Fruit fly (Drosophila melanogaster): ENCODE measurements around the gene CG42763.

Gene CG42763

DNA sequence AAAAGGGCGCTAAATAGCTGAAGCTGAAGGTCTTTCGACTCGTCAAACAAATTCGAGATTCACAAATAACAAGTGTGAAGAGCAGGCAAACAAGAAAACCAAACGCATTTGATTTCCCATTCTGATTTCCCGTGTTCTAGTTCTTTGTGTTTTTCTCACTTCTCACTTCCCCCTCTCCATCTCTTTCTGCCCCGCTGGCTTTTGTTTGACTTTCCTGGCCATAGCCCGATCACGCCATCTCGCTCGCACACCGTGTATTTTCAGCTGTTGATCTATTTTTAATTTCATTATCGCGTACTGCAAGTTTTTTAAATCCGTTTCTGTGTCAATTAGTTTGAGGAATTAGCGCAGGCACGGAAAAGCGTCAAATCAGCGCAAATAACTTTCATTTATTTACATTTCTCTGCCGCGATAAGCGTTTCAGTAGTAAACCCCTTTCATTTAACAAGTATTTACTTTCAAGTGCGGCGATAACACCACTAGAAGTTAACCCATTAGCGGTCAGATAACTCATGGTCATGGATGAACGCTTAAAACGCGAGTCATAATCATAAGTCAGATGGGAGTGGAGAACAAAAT is 18.8 kb upstream of the CG42763 start:
- TF ChIP-seq CG7101 (tag; optimal IDR thresholded peaks at IDR 0.05) (peak; percentile 38), bab1 (GFP tag; optimal IDR thresholded peaks at IDR 0.05) (peak; percentile 33), cnc (optimal IDR thresholded peaks at IDR 0.05) (no peak), cic (GFP tag; optimal IDR thresholded peaks at IDR 0.05) (peak; percentile 88), Clk (GFP tag; optimal IDR thresholded peaks at IDR 0.05) (no peak), Mnt (GFP tag; optimal IDR thresholded peaks at IDR 0.05) (peak; percentile 40), tj (GFP tag; optimal IDR thresholded peaks at IDR 0.05) (peak; percentile 58), Hr96 (GFP tag; optimal IDR thresholded peaks at IDR 0.05) (peak; percentile 34), CG11617 (GFP tag; optimal IDR thresholded peaks at IDR 0.05) (peak; percentile 51), CG7045 (GFP tag; optimal IDR thresholded peaks at IDR 0.05) (peak; percentile 70), toe (GFP tag; optimal IDR thresholded peaks at IDR 0.05) (peak; percentile 43), CG14711 (tag; optimal IDR thresholded peaks at IDR 0.05) (no peak), Crg-1 (GFP tag; optimal IDR thresholded peaks at IDR 0.05) (peak; percentile 43), CG12768 (GFP tag; optimal IDR thresholded peaks at IDR 0.05) (peak; percentile 78), CG5204 (GFP tag; optimal IDR thresholded peaks at IDR 0.05) (peak; percentile 33), kay (GFP tag; ENCODE audit: borderline replicate concordance) (no peak), pad (GFP tag; optimal IDR thresholded peaks at IDR 0.05) (peak; percentile 25), CG33017 (tag; optimal IDR thresholded peaks at IDR 0.05) (peak; percentile 61)

DNA sequence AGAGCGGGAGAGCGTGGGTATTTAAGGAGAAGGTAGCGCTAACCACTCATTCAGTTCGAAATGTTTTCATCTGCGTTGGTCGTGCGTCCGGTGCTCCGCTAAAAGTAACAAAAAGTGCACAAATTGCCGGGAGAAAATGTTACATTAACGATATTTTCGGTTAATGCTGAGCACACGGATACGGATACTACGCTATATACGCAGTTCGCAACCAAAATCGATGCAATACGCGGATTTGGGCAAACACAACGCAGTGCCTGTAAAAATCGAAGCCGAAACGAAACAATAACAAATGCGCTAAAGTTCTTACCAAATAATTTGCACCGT is 18.1 kb upstream of the CG42763 start, which contains the start of gene Piezo:
Gene Piezo (plus strand): TSS at position 49 of the 327 bp plus-strand sequence.
- no peak for TF ChIP-seq pad (GFP tag; optimal IDR thresholded peaks at IDR 0.05)
- no peak for TF ChIP-seq CG7045 (GFP tag; optimal IDR thresholded peaks at IDR 0.05)
- TF ChIP-seq Clk (GFP tag; optimal IDR thresholded peaks at IDR 0.05): no peak
- TF ChIP-seq toe (GFP tag; optimal IDR thresholded peaks at IDR 0.05): no peak
- TF ChIP-seq cnc (optimal IDR thresholded peaks at IDR 0.05): no peak
- no peak for TF ChIP-seq Hr96 (GFP tag; optimal IDR thresholded peaks at IDR 0.05)
- no peak for TF ChIP-seq CG7101 (tag; optimal IDR thresholded peaks at IDR 0.05)
- TF ChIP-seq Crg-1 (GFP tag; optimal IDR thresholded peaks at IDR 0.05): no peak
- TF ChIP-seq cic (GFP tag; optimal IDR thresholded peaks at IDR 0.05): peak; percentile 5
- no peak for TF ChIP-seq CG14711 (tag; optimal IDR thresholded peaks at IDR 0.05)
- TF ChIP-seq CG33017 (tag; optimal IDR thresholded peaks at IDR 0.05): no peak
- peak; percentile 65 for TF ChIP-seq tj (GFP tag; optimal IDR thresholded peaks at IDR 0.05)
- TF ChIP-seq CG5204 (GFP tag; optimal IDR thresholded peaks at IDR 0.05): no peak
- TF ChIP-seq Mnt (GFP tag; optimal IDR thresholded peaks at IDR 0.05): peak; percentile 61
- TF ChIP-seq ovo (GFP tag; optimal IDR thresholded peaks at IDR 0.05): no peak

DNA sequence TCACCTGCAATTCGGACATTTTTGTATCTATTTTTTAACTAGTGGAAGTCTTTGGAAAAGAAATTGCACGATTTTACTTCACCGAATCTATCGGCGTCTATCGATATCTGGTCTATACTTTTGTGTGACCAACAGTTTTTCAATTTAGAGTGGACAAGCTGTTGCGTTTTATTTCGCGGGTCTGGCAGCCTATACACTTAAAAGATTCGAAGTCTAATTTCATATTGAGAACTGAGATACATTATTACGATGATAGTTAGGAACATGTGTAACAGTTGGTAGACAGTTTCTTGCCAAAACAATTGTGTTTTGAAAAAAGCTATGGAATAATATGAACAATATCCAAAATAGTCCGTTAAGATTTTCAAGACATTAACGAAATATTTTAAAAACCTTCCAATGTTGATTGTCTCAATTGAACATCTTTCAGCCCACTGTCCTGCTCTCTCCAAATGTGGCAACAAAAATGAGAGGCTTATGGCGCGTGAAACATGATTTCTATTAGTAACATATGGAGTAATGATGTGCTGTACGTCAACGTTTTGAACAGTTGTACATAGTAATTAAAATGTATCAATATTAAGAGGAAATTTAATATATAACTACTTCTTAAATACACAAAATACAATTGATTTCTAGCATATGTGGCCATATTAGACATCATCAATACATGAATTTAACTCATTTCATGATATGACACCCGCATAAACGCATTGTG is 17.6 kb upstream of the CG42763 start, which contains the start of gene Acbp1:
Gene Acbp1 (minus strand): TSS at position 146 of the 718 bp plus-strand sequence.
- TF ChIP-seq CG14711 (tag; optimal IDR thresholded peaks at IDR 0.05) (peak; percentile 92), CG33017 (tag; optimal IDR thresholded peaks at IDR 0.05) (peak; percentile 99), CG1620 (GFP tag; optimal IDR thresholded peaks at IDR 0.05) (peak; percentile 85), toe (GFP tag; optimal IDR thresholded peaks at IDR 0.05) (peak; percentile 97), pad (GFP tag; optimal IDR thresholded peaks at IDR 0.05) (peak; percentile 87), CG7045 (GFP tag; optimal IDR thresholded peaks at IDR 0.05) (peak; percentile 98), bab1 (GFP tag; optimal IDR thresholded peaks at IDR 0.05) (peak; percentile 99), Crg-1 (GFP tag; optimal IDR thresholded peaks at IDR 0.05) (peak; percentile 87), Mnt (GFP tag; optimal IDR thresholded peaks at IDR 0.05) (peak; percentile 92), CG12768 (GFP tag; optimal IDR thresholded peaks at IDR 0.05) (peak; percentile 98), cic (GFP tag; optimal IDR thresholded peaks at IDR 0.05) (peak; percentile 91), kay (GFP tag; ENCODE audit: borderline replicate concordance) (peak; percentile 92), ovo (GFP tag; optimal IDR thresholded peaks at IDR 0.05) (peak; percentile 88), Clk (GFP tag; optimal IDR thresholded peaks at IDR 0.05) (peak; percentile 95), tj (GFP tag; optimal IDR thresholded peaks at IDR 0.05) (peak; percentile 90), CG11617 (GFP tag; optimal IDR thresholded peaks at IDR 0.05) (peak; percentile 100), CG5204 (GFP tag; optimal IDR thresholded peaks at IDR 0.05) (peak; percentile 95), cnc (optimal IDR thresholded peaks at IDR 0.05) (no peak), Hr96 (GFP tag; optimal IDR thresholded peaks at IDR 0.05) (peak; percentile 95), CG7101 (tag; optimal IDR thresholded peaks at IDR 0.05) (peak; percentile 97)

DNA sequence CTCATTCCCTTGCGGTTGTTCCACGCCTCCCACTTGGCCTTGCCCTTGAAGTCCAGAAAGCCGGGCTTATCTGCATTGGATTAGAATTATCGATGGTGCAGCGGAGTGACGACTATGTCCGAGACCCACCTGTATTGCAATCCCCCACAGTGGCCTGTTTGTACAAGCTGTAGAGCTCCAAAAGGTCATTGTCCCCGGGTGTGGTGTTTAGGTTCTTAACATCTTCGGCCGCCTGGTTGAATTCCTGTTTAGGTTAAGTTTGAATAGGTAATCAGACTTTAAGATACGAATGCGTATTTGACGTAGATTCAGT is 17.0 kb upstream of the CG42763 start:
- TF ChIP-seq CG11617 (GFP tag; optimal IDR thresholded peaks at IDR 0.05): no peak
- TF ChIP-seq CG14711 (tag; optimal IDR thresholded peaks at IDR 0.05): no peak
- no peak for TF ChIP-seq bab1 (GFP tag; optimal IDR thresholded peaks at IDR 0.05)
- TF ChIP-seq CG1620 (GFP tag; optimal IDR thresholded peaks at IDR 0.05): no peak
- TF ChIP-seq Clk (GFP tag; optimal IDR thresholded peaks at IDR 0.05): no peak
- no peak for TF ChIP-seq tj (GFP tag; optimal IDR thresholded peaks at IDR 0.05)
- no peak for TF ChIP-seq CG33017 (tag; optimal IDR thresholded peaks at IDR 0.05)
- TF ChIP-seq toe (GFP tag; optimal IDR thresholded peaks at IDR 0.05): no peak
- no peak for TF ChIP-seq CG7101 (tag; optimal IDR thresholded peaks at IDR 0.05)
- no peak for TF ChIP-seq cnc (optimal IDR thresholded peaks at IDR 0.05)
- TF ChIP-seq cic (GFP tag; optimal IDR thresholded peaks at IDR 0.05): no peak

DNA sequence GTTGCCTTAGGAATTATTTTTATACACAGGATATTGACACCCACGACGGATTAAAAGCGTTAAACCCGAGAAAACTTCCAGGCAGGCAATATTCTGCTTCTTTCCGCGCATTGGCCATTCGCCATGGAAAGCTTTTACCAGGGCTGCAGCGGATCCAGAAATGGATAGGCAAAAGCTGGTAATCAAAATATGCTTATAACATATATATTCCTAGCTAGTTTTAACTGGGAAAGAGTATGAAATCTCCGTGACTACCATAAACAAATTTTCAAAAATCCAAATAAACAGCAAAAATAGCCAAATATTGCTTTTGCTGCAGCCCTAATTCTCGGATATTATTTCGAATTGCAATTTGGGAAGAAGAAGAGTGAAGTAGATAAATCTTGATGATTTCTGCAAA is 14.6 kb upstream of the CG42763 start, which contains the start of the genes PAPLA1 and Rbsn-5:
Gene PAPLA1 (minus strand): TSS at position 141 of the 400 bp plus-strand sequence.
Gene Rbsn-5 (plus strand): TSS at position 335 of the 400 bp plus-strand sequence.
- peak; percentile 75 for TF ChIP-seq pad (GFP tag; optimal IDR thresholded peaks at IDR 0.05)
- TF ChIP-seq CG33017 (tag; optimal IDR thresholded peaks at IDR 0.05): peak; percentile 89
- TF ChIP-seq CG7101 (tag; optimal IDR thresholded peaks at IDR 0.05): peak; percentile 91
- TF ChIP-seq kay (GFP tag; ENCODE audit: borderline replicate concordance): peak; percentile 96
- peak; percentile 92 for TF ChIP-seq Hr96 (GFP tag; optimal IDR thresholded peaks at IDR 0.05)
- TF ChIP-seq CG5204 (GFP tag; optimal IDR thresholded peaks at IDR 0.05): no peak
- TF ChIP-seq CG11617 (GFP tag; optimal IDR thresholded peaks at IDR 0.05): peak; percentile 90
- no peak for TF ChIP-seq cnc (optimal IDR thresholded peaks at IDR 0.05)
- peak; percentile 95 for TF ChIP-seq bab1 (GFP tag; optimal IDR thresholded peaks at IDR 0.05)
- peak; percentile 93 for TF ChIP-seq CG1620 (GFP tag; optimal IDR thresholded peaks at IDR 0.05)
- peak; percentile 96 for TF ChIP-seq toe (GFP tag; optimal IDR thresholded peaks at IDR 0.05)
- TF ChIP-seq Mnt (GFP tag; optimal IDR thresholded peaks at IDR 0.05): peak; percentile 92
- peak; percentile 87 for TF ChIP-seq CG14711 (tag; optimal IDR thresholded peaks at IDR 0.05)
- peak; percentile 90 for TF ChIP-seq CG7045 (GFP tag; optimal IDR thresholded peaks at IDR 0.05)
- peak; percentile 92 for TF ChIP-seq Crg-1 (GFP tag; optimal IDR thresholded peaks at IDR 0.05)
- TF ChIP-seq cic (GFP tag; optimal IDR thresholded peaks at IDR 0.05): peak; percentile 34
- TF ChIP-seq ovo (GFP tag; optimal IDR thresholded peaks at IDR 0.05): peak; percentile 66
- peak; percentile 89 for TF ChIP-seq CG12768 (GFP tag; optimal IDR thresholded peaks at IDR 0.05)
- TF ChIP-seq Clk (GFP tag; optimal IDR thresholded peaks at IDR 0.05): peak; percentile 80
- peak; percentile 83 for TF ChIP-seq tj (GFP tag; optimal IDR thresholded peaks at IDR 0.05)
